Worm (Caenorhabditis elegans) whole organism, L4 larva: ENCODE results near the gene str-118.

ENCODE experiments used
- F26F4.8 ChIP-seq: fragments of 200-800 bp; sonication (Bioruptor generic); conservative IDR thresholded peaks from 2 replicates; pipeline ENCODE4 v1.3.6; 2022; ENCODE audit warnings: missing genetic modification characterization, missing compliant biosample characterization
- R02D3.7 ChIP-seq: fragments of 150-350 bp; sonication (generic microtip); optimal IDR thresholded peaks from 3 replicates; lab custom pipeline; 2014; ENCODE audit warnings: missing biosample characterization, missing genetic modification characterization
- T20F7.1 ChIP-seq: fragments of 200-800 bp; sonication (Bioruptor generic); optimal IDR thresholded peaks from 2 replicates; lab custom pipeline; 2018; ENCODE audit warnings: mild to moderate bottlenecking, missing genetic modification characterization, missing compliant biosample characterization
- Y105C5A.15 ChIP-seq: fragments of 200-800 bp; sonication (Bioruptor generic); IDR thresholded peaks from 2 replicates; pipeline ENCODE4 v1.3.6; 2022; ENCODE audit warnings: missing genetic modification characterization, missing compliant biosample characterization
- ZK337.2 ChIP-seq: fragments of 200-800 bp; sonication (Bioruptor generic); IDR thresholded peaks from 2 replicates; pipeline ENCODE4 v1.3.6; 2022; ENCODE audit warnings: missing genetic modification reagents, missing genetic modification characterization, missing compliant biosample characterization
- aha-1 ChIP-seq: fragments of 150-350 bp; peaks from one replicate; lab custom pipeline; 2014; ENCODE audit warnings: missing biosample characterization, missing genetic modification characterization
- ceh-62 ChIP-seq: sonication (generic microtip); optimal IDR thresholded peaks from 2 replicates; lab custom pipeline; 2017; ENCODE audit warnings: missing biosample characterization, missing genetic modification characterization
- daf-16 ChIP-seq, 3 experiments: sonication (generic microtip); optimal IDR thresholded peaks; 2 replicates each; lab custom pipeline; 2016 to 2017; ENCODE audit warnings: missing genetic modification characterization in 3 of 3, missing genetic modification reagents in 3 of 3, mild to moderate bottlenecking in 2 of 3, missing compliant biosample characterization in 2 of 3, missing biosample characterization in 1 of 3, moderate library complexity in 1 of 3
- dmd-6 ChIP-seq: fragments of 200-800 bp; sonication (Bioruptor generic); IDR thresholded peaks from 2 replicates; pipeline ENCODE4 v1.3.6; 2022; ENCODE audit warnings: missing genetic modification reagents, missing genetic modification characterization, missing compliant biosample characterization
- dpl-1 ChIP-seq: fragments of 150-350 bp; optimal IDR thresholded peaks from 2 replicates; lab custom pipeline; 2014; ENCODE audit warnings: missing biosample characterization, missing genetic modification reagents, missing genetic modification characterization
- dve-1 ChIP-seq: sonication (generic microtip); optimal IDR thresholded peaks from 2 replicates; lab custom pipeline; 2017; ENCODE audit warnings: antibody characterized with exemption, mild to moderate bottlenecking, missing genetic modification characterization, missing compliant biosample characterization; ENCODE audit not compliant: insufficient read depth
- hlh-11 ChIP-seq: fragments of 200-800 bp; sonication (Bioruptor generic); optimal IDR thresholded peaks from 2 replicates; lab custom pipeline; 2018; ENCODE audit warnings: mild to moderate bottlenecking, missing genetic modification characterization, missing compliant biosample characterization
- hlh-30 ChIP-seq: sonication (generic microtip); optimal IDR thresholded peaks from 2 replicates; lab custom pipeline; 2017; ENCODE audit warnings: antibody characterized with exemption, mild to moderate bottlenecking, missing genetic modification characterization, missing compliant biosample characterization; ENCODE audit not compliant: insufficient read depth
- lin-13 ChIP-seq: fragments of 150-350 bp; optimal IDR thresholded peaks from 2 replicates; lab custom pipeline; 2014; ENCODE audit warnings: missing biosample characterization, missing genetic modification reagents, missing genetic modification characterization
- lin-38 ChIP-seq: fragments of 200-800 bp; sonication (Bioruptor generic); IDR thresholded peaks from 2 replicates; pipeline ENCODE4 v1.3.6; 2022; ENCODE audit warnings: missing genetic modification reagents, missing genetic modification characterization, missing compliant biosample characterization
- lsy-2 ChIP-seq, 2 experiments: fragments of 150-350 bp in 1 of 2; sonication (generic microtip) in 1 of 2; optimal IDR thresholded peaks; 2 replicates each; lab custom pipeline; 2014 to 2017; ENCODE audit warnings: missing biosample characterization in 2 of 2, missing genetic modification characterization in 2 of 2
- mdl-1 ChIP-seq, 2 experiments: fragments of 150-350 bp in 1 of 2; sonication (generic microtip) in 1 of 2; optimal IDR thresholded peaks; 2 replicates each; lab custom pipeline; 2014 to 2017; ENCODE audit warnings: missing biosample characterization in 2 of 2, missing genetic modification characterization in 2 of 2
- nhr-28 ChIP-seq: fragments of 150-350 bp; optimal IDR thresholded peaks from 2 replicates; lab custom pipeline; 2014; ENCODE audit warnings: missing biosample characterization, missing genetic modification characterization
- nhr-42 ChIP-seq: fragments of 200-800 bp; sonication (Bioruptor generic); IDR thresholded peaks from 2 replicates; pipeline ENCODE4 v1.3.6; 2022; ENCODE audit warnings: missing genetic modification characterization, missing compliant biosample characterization
- nhr-48 ChIP-seq: sonication (generic microtip); optimal IDR thresholded peaks from 2 replicates; lab custom pipeline; 2016; ENCODE audit warnings: mild to moderate bottlenecking, missing genetic modification characterization, missing compliant biosample characterization
- nhr-77 ChIP-seq: fragments of 150-350 bp; optimal IDR thresholded peaks from 2 replicates; lab custom pipeline; 2014; ENCODE audit warnings: missing biosample characterization, missing genetic modification characterization
- pha-4 ChIP-seq, 2 experiments: fragments of 150-350 bp in 1 of 2; fragments of 200-800 bp in 1 of 2; sonication (Bioruptor generic) in 1 of 2; IDR thresholded peaks in 1 of 2; optimal IDR thresholded peaks in 1 of 2; 2 replicates each; pipeline versions ENCODE4 v1.3.6 to Lab custom; 2014 to 2022; ENCODE audit warnings: missing genetic modification characterization in 2 of 2, missing genetic modification reagents in 2 of 2, missing biosample characterization in 1 of 2, missing compliant biosample characterization in 1 of 2
- pqm-1 ChIP-seq: sonication (generic microtip); optimal IDR thresholded peaks from 2 replicates; lab custom pipeline; 2017; ENCODE audit warnings: missing biosample characterization, missing genetic modification characterization
- set-16 ChIP-seq: fragments of 200-800 bp; sonication (Bioruptor generic); IDR thresholded peaks from 2 replicates; pipeline ENCODE4 v1.3.6; 2022; ENCODE audit warnings: missing genetic modification reagents, missing genetic modification characterization, missing compliant biosample characterization
- skn-1 ChIP-seq: fragments of 150-350 bp; optimal IDR thresholded peaks from 2 replicates; lab custom pipeline; 2014; ENCODE audit warnings: missing biosample characterization, missing genetic modification characterization
- snpc-1.2 ChIP-seq: fragments of 200-800 bp; sonication (Bioruptor generic); IDR thresholded peaks from 2 replicates; pipeline ENCODE4 v1.3.6; 2022; ENCODE audit warnings: missing genetic modification reagents, missing genetic modification characterization, missing compliant biosample characterization
- snpc-4 ChIP-seq: fragments of 150-350 bp; optimal IDR thresholded peaks from 2 replicates; lab custom pipeline; 2014; ENCODE audit warnings: missing biosample characterization, missing genetic modification characterization
- unc-130 ChIP-seq: sonication (generic microtip); optimal IDR thresholded peaks from 2 replicates; lab custom pipeline; 2016; ENCODE audit warnings: missing genetic modification reagents, missing genetic modification characterization, missing compliant biosample characterization
- unc-62 ChIP-seq, 3 experiments: fragments of 150-350 bp in 1 of 3; sonication (generic microtip); optimal IDR thresholded peaks in 2 of 3; peaks in 1 of 3; 1 replicate in 1 of 3; 2 replicates in 2 of 3; lab custom pipeline; 2014 to 2017; ENCODE audit warnings: missing biosample characterization in 3 of 3, missing genetic modification characterization in 3 of 3, missing genetic modification reagents in 3 of 3, missing genotype in 1 of 3
- zag-1 ChIP-seq: fragments of 150-350 bp; optimal IDR thresholded peaks from 2 replicates; lab custom pipeline; 2014; ENCODE audit warnings: missing biosample characterization, missing genetic modification characterization
- zip-2 ChIP-seq: fragments of 150-350 bp; optimal IDR thresholded peaks from 2 replicates; lab custom pipeline; 2014; ENCODE audit warnings: missing biosample characterization, missing genetic modification characterization

The str-118 gene

DNA sequence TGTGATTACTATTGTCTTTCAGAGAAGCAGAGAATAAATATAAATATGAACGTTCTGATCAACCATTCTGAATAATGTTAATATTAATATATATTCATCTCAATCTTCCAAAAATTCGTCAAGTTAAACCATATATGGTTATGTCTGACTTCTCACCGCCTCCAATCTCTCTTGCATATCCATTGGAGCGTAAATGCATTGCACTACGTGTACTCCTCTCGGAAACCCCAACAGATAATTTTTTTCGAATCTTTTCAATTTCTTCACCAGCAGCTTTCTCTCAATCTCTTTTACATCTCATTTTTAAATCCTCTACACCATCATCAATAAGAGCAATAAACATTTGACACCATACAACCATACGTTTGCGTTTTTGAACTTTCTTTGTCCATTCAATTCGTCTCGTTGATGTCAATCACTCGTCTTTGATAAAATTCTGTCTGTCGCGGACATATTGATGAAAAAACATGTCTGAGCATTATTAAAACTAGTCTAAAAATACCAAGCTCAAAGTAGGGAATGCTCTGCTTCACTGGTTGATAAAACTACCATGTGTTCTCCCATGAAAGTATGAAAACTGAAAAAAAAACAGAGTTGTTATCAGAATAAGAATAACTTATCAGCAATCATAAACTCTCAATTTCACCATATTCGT, 48.5 kb upstream of the str-118 start (continued):
- TF ChIP-seq R02D3.7 (tag; lab: Kevin White, UChicago) (no peak), mdl-1 (tag; optimal IDR thresholded peaks at IDR 0.05; lab: Kevin White, UChicago) (peak in 1 of 2 experiments; percentile 41), lsy-2 (tag; optimal IDR thresholded peaks at IDR 0.05; lab: Kevin White, UChicago) (peak; percentile 23 to 75), dpl-1 (GFP tag; lab: Kevin White, UChicago) (peak; percentile 31), T20F7.1 (GFP tag; lab: Kevin White, UChicago) (peak; percentile 56), lin-13 (GFP tag; lab: Kevin White, UChicago) (peak; percentile 8), unc-130 (GFP tag; lab: Kevin White, UChicago) (peak; percentile 17), hlh-11 (peak; percentile 75), dmd-6 (peak; percentile 72)

DNA sequence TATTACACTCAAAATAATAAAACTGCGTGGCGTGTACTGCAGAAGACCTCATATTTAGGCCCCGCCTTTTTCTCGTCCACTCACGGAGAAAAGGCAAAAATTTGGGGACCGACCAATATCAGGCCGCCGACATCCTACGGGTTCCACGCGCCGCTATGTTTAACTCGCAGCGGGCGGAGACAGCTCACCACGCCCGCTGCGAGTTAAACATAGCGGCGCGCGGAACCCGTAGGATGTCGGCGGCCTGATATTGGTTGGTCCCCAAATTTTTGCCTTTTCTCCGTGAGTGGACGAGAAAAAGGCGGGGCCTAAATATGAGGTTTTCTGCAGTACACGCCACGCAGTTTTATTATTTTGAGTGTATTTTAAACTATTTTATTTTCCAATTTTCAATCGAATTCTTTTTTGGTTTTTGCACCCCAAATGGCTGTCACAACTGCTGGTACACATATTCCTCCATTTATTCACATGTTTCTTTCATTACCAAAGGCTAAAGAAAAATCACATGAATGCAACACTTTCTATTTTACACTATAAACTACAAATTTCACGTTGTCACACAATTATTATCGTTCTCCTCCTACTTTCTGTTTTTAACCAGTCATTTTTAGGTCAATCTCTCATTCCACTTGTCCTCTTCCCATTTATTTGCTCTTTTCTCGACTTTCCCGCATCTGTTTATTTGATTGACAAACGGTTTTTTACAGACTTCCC, 47.8 kb upstream of the str-118 start, which contains the start of gene uda-1:
uda-1 (plus strand) TSS at position 708 of the 714 bp plus-strand sequence.
- peak; percentile 12; the same call in 1 of the 2 replicates for TF ChIP-seq dmd-6
- peak; percentile 96 for TF ChIP-seq nhr-28
- TF ChIP-seq hlh-30 (tag; lab: Kevin White, UChicago), result peak; percentile 62

DNA sequence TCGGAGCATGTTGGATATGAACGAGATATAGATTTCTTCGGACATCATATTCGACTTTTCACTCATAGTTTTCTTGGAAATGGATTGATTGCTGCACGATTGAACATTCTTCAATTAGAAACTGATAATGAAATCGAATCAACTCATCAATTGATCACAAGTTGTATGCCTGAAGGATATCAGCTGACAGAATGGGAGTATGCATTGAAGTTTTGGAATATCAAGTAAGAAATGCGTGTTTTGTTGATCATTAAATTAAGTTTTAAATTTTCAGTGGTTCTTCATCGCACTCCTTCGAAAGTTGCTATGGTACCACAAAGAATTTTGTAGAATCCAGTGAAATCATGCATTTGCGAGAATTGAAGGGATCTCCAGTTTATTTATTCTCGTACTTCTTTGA, 45.6 kb upstream of the str-118 start:
- TF ChIP-seq hlh-30 (tag; lab: Kevin White, UChicago) (peak; percentile 15), snpc-4 (tag; lab: Kevin White, UChicago) (no peak)

DNA sequence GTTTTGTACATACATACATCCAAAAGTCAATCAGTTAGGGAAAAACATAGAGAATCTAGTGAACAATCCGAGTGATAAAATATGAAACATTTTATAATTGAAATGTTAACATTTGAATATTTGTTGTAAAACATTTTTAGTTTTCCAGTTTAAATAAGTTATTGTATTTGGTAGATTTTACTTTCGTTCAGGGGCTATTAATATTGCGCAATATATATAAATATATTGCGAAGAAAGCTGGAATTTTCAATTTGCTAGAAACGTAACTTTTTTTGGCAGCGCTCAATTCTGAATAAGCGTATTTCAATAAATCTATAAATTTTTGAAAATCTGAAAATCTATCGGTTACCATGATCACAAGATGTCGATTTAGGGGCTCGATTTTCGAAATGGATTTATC, 44.5 kb upstream of the str-118 start:
- TF ChIP-seq nhr-48, result no peak
- no peak for TF ChIP-seq Y105C5A.15 (GFP tag; lab: Robert Waterston, UW)
- TF ChIP-seq snpc-1.2 (GFP tag; lab: Robert Waterston, UW), result no peak
- TF ChIP-seq ceh-62, result no peak
- no peak for TF ChIP-seq nhr-77
- no peak for TF ChIP-seq zag-1 (tag; lab: Kevin White, UChicago)
- TF ChIP-seq unc-62 (GFP tag; optimal IDR thresholded peaks at IDR 0.05 in 1 of 2; lab: Kevin White, UChicago), result no peak
- TF ChIP-seq unc-62 (tag; optimal IDR thresholded peaks at IDR 0.05; lab: Kevin White, UChicago), result no peak
- 0 out of 2 replicates have a peak, but pooled peaks have one; percentile 26 for TF ChIP-seq lin-38 (GFP tag; lab: Robert Waterston, UW)
- TF ChIP-seq, all 104 proteins: peak for 1

DNA sequence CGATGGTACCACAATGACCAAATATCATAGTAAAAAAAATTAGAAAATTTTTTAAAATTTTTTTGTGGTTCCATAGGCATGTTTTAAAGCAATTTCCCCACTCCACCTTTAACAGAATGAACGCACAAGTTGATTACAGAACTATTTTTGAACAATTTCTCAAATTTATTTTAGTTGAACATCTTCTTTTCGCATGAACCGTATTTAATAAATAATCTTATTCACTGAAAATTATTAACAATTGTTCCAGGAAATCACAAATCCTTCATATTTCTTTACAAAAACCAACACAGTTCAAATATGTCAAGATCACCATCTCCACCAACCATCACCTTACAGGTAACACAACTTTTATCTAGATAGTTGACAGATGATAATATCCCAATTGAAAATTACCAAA, 40.3 kb upstream of the str-118 start, which contains the start of gene lea-1:
lea-1 (plus strand) TSS at position 301 of the 400 bp plus-strand sequence.
- TF ChIP-seq skn-1 (tag; lab: Kevin White, UChicago), result no peak
- no peak for TF ChIP-seq zip-2
- no peak for TF ChIP-seq pha-4 (GFP tag; IDR thresholded peaks at IDR 0.05; lab: Robert Waterston, UW)
- no peak for TF ChIP-seq pha-4 (tag; optimal IDR thresholded peaks at IDR 0.05; lab: Kevin White, UChicago)
- no peak for TF ChIP-seq nhr-42 (GFP tag; lab: Robert Waterston, UW)
- no peak for TF ChIP-seq aha-1 (tag; lab: Kevin White, UChicago)

DNA sequence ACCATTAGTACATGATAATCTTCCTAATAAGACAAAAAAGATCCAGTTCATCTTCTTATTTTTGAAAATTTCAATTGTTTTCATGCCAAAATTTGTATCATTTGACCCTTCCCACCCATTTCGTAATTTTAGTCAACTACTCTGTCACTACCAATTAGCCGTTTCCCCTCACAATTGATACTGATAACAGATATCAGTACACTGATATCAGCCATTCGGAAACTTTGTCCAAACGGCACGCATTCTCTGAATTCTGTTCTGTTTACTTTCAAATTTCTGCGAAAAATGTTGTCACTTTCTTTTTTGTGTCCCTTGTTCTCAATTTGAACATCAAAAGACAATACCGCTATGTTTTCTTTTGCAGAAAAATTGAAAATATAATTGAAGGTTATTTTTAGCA, 39.3 kb upstream of the str-118 start:
- TF ChIP-seq set-16, result no peak
- TF ChIP-seq unc-62 (GFP tag; optimal IDR thresholded peaks at IDR 0.05 in 1 of 2; lab: Kevin White, UChicago), result peak in 1 of 2 experiments; percentile 29
- TF ChIP-seq unc-62 (tag; optimal IDR thresholded peaks at IDR 0.05; lab: Kevin White, UChicago), result no peak
- peak; percentile 61 for TF ChIP-seq dmd-6
- no peak for TF ChIP-seq daf-16 (GFP tag; optimal IDR thresholded peaks at IDR 0.05; lab: Kevin White, UChicago)
- peak; percentile 82 for TF ChIP-seq daf-16 (tag; optimal IDR thresholded peaks at IDR 0.05; lab: Kevin White, UChicago)
- no peak for TF ChIP-seq ZK337.2
- peak; percentile 61 for TF ChIP-seq pqm-1 (tag; lab: Kevin White, UChicago)
- no peak for TF ChIP-seq F26F4.8
- peak; percentile 78 for TF ChIP-seq nhr-28
- peak; percentile 12 for TF ChIP-seq hlh-30 (tag; lab: Kevin White, UChicago)
- peak; percentile 56 for TF ChIP-seq hlh-11
- peak; percentile 67 for TF ChIP-seq dve-1 (tag; lab: Kevin White, UChicago)
